Worm (Caenorhabditis elegans): ENCODE data around the gene F55H2.8.

DNA sequence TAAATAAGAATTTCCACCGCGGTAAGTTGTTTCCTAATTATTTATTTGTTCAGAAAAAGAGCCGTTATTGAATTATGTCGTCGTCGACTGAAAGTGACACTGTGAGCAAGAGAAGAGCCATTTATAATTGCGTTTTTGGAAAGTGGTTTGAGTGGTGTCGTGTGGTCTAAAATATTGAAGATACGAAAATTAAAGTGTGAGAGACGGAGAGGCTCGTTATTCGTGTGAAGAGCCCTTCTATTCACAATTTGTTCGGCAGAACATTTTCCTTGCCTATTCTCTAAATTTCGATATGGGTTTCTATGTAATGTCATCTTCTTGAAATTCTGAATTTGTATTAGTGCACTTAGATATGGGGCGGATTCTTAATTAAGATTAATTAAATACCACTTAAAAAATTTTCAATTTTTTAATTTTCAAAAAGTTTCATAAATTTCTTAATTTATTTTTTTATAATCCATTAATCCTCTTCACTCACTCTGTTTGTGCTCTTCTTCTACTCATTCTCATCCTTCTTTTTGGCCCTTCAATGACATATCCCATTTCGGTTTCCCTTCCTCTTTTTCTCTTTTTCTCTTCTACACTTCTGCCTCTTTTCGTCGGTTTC is 3.8 kb upstream of the F55H2.8 start:
- TF ChIP-seq ama-1 (optimal IDR thresholded peaks at IDR 0.05) (no peak), dve-1 (tag; optimal IDR thresholded peaks at IDR 0.05) (no peak), pros-1 (tag; optimal IDR thresholded peaks at IDR 0.05) (no peak), nhr-11 (tag; optimal IDR thresholded peaks at IDR 0.05) (no peak), elt-2 (tag; optimal IDR thresholded peaks at IDR 0.05) (no peak), gmeb-2 (tag; optimal IDR thresholded peaks at IDR 0.05) (no peak)

Measured in whole organism, late embryonic.